Worm (Caenorhabditis elegans) whole organism, young adult: ENCODE data around the gene crn-7.

Experiments used
- F10E7.11 ChIP-seq: sonication (generic microtip); optimal IDR thresholded peaks from 2 replicates; lab custom pipeline; 2017; ENCODE audit warnings: mild to moderate bottlenecking, missing genetic modification characterization, moderate library complexity, missing compliant biosample characterization
- F22D6.2 ChIP-seq: sonication (generic microtip); optimal IDR thresholded peaks from 2 replicates; lab custom pipeline; 2016; ENCODE audit warnings: mild to moderate bottlenecking, missing genetic modification characterization, missing compliant biosample characterization
- F37B4.10 ChIP-seq: fragments of 200-800 bp; sonication (Bioruptor generic); IDR thresholded peaks from 2 replicates; pipeline ENCODE4 v1.3.6; 2022; ENCODE audit warnings: missing genetic modification characterization, missing compliant biosample characterization
- F49E8.2 ChIP-seq: sonication (generic microtip); optimal IDR thresholded peaks from 3 replicates; lab custom pipeline; 2017; ENCODE audit warnings: missing genetic modification characterization, mild to moderate bottlenecking, missing compliant biosample characterization, antibody characterized with exemption, moderate library complexity; ENCODE audit not compliant: insufficient read depth
- F52B5.7 ChIP-seq: sonication (generic microtip); optimal IDR thresholded peaks from 2 replicates; lab custom pipeline; 2016; ENCODE audit warnings: mild to moderate bottlenecking, missing genetic modification characterization, missing compliant biosample characterization
- K12H6.12 ChIP-seq: fragments of 200-800 bp; sonication (Bioruptor generic); optimal IDR thresholded peaks from 2 replicates; lab custom pipeline; 2018; ENCODE audit warnings: mild to moderate bottlenecking, missing genetic modification characterization, missing compliant biosample characterization
- Y53G8AR.9 ChIP-seq: fragments of 200-800 bp; sonication (Bioruptor generic); conservative IDR thresholded peaks from 2 replicates; pipeline ENCODE4 v1.3.6; 2022; ENCODE audit warnings: missing genetic modification reagents, missing genetic modification characterization, missing compliant biosample characterization
- ZK185.1 ChIP-seq: sonication (generic microtip); optimal IDR thresholded peaks from 2 replicates; lab custom pipeline; 2016; ENCODE audit warnings: mild to moderate bottlenecking, missing genetic modification characterization, missing compliant biosample characterization; ENCODE audit not compliant: poor library complexity, severe bottlenecking
- aptf-2 ChIP-seq: fragments of 200-800 bp; sonication (Bioruptor generic); conservative IDR thresholded peaks from 2 replicates; pipeline ENCODE4 v1.3.6; 2022; ENCODE audit warnings: missing genetic modification reagents, missing genetic modification characterization, missing compliant biosample characterization
- aptf-3 ChIP-seq: fragments of 200-800 bp; sonication (Bioruptor generic); IDR thresholded peaks from 2 replicates; pipeline ENCODE4 v1.3.6; 2022; ENCODE audit warnings: missing genetic modification characterization, missing compliant biosample characterization
- bed-1 ChIP-seq: fragments of 200-800 bp; sonication (Bioruptor generic); IDR thresholded peaks from 2 replicates; pipeline ENCODE4 v1.3.6; 2022; ENCODE audit warnings: missing genetic modification reagents, missing genetic modification characterization, missing compliant biosample characterization
- ceh-27 ChIP-seq: fragments of 200-800 bp; sonication (Bioruptor generic); optimal IDR thresholded peaks from 2 replicates; lab custom pipeline; 2018; ENCODE audit warnings: mild to moderate bottlenecking, missing genetic modification characterization, moderate library complexity, missing compliant biosample characterization
- ceh-40 ChIP-seq: fragments of 200-800 bp; sonication (Bioruptor generic); IDR thresholded peaks from 2 replicates; pipeline ENCODE4 v1.3.6; 2022; ENCODE audit warnings: missing genetic modification characterization, missing compliant biosample characterization
- dpl-1 ChIP-seq: fragments of 150-350 bp; optimal IDR thresholded peaks from 2 replicates; lab custom pipeline; 2014; ENCODE audit warnings: missing biosample characterization, missing genetic modification reagents, missing genetic modification characterization
- egl-18 ChIP-seq: fragments of 200-800 bp; sonication (Bioruptor generic); IDR thresholded peaks from 2 replicates; pipeline ENCODE4 v1.3.6; 2022; ENCODE audit warnings: missing genetic modification reagents, missing genetic modification characterization, missing compliant biosample characterization
- hlh-12 ChIP-seq: sonication (generic microtip); optimal IDR thresholded peaks from 2 replicates; lab custom pipeline; 2016; ENCODE audit warnings: missing genetic modification characterization, missing compliant biosample characterization
- hmg-1.2 ChIP-seq: fragments of 200-800 bp; sonication (Bioruptor generic); IDR thresholded peaks from 2 replicates; pipeline ENCODE4 v1.3.6; 2022; ENCODE audit warnings: missing genetic modification reagents, missing genetic modification characterization, missing compliant biosample characterization
- hsf-1 ChIP-seq: fragments of 200-800 bp; sonication (Bioruptor generic); IDR thresholded peaks from 2 replicates; pipeline ENCODE4 v1.3.6; 2022; ENCODE audit warnings: missing genetic modification reagents, missing genetic modification characterization, missing compliant biosample characterization
- lir-1 ChIP-seq: fragments of 200-800 bp; sonication (Bioruptor generic); conservative IDR thresholded peaks from 2 replicates; pipeline ENCODE4 v1.3.6; 2022; ENCODE audit warnings: missing genetic modification reagents, missing genetic modification characterization, missing compliant biosample characterization
- lsl-1 ChIP-seq: fragments of 200-800 bp; sonication (Bioruptor generic); optimal IDR thresholded peaks from 2 replicates; lab custom pipeline; 2018; ENCODE audit warnings: mild to moderate bottlenecking, missing genetic modification characterization, moderate library complexity, missing compliant biosample characterization
- madf-10 ChIP-seq: sonication (generic microtip); optimal IDR thresholded peaks from 2 replicates; lab custom pipeline; 2016; ENCODE audit warnings: mild to moderate bottlenecking, missing genetic modification characterization, missing compliant biosample characterization
- mcd-1 ChIP-seq: fragments of 200-800 bp; sonication (Bioruptor generic); IDR thresholded peaks from 2 replicates; pipeline ENCODE4 v1.3.6; 2022; ENCODE audit warnings: missing genetic modification reagents, missing genetic modification characterization, missing compliant biosample characterization
- nfya-1 ChIP-seq: sonication (generic microtip); optimal IDR thresholded peaks from 2 replicates; lab custom pipeline; 2017; ENCODE audit warnings: antibody characterized with exemption, missing compliant biosample characterization, missing genetic modification characterization, borderline replicate concordance; ENCODE audit not compliant: insufficient read depth
- nhr-179 ChIP-seq: sonication (generic microtip); optimal IDR thresholded peaks from 2 replicates; lab custom pipeline; 2016; ENCODE audit warnings: mild to moderate bottlenecking, missing genetic modification characterization, missing compliant biosample characterization
- nhr-27 ChIP-seq: fragments of 200-800 bp; sonication (Bioruptor generic); optimal IDR thresholded peaks from 2 replicates; lab custom pipeline; 2018; ENCODE audit warnings: mild to moderate bottlenecking, missing genetic modification characterization, moderate library complexity, missing compliant biosample characterization
- snpc-3.4 ChIP-seq: sonication (generic microtip); optimal IDR thresholded peaks from 2 replicates; lab custom pipeline; 2017; ENCODE audit warnings: missing genetic modification characterization, mild to moderate bottlenecking, missing compliant biosample characterization, antibody characterized with exemption, moderate library complexity, missing genotype, missing genetic modification reagents
- tbp1 ChIP-seq: fragments of 200-800 bp; sonication (Bioruptor generic); optimal IDR thresholded peaks from 2 replicates; lab custom pipeline; 2018; ENCODE audit warnings: mild to moderate bottlenecking, missing genetic modification characterization, missing compliant biosample characterization
- unc-62 ChIP-seq: fragments of 150-350 bp; optimal IDR thresholded peaks from 2 replicates; lab custom pipeline; 2014; ENCODE audit warnings: missing biosample characterization, missing genetic modification reagents, missing genetic modification characterization
- xnd-1 ChIP-seq: sonication (generic microtip); optimal IDR thresholded peaks from 2 replicates; lab custom pipeline; 2016; ENCODE audit warnings: missing genotype, missing genetic modification reagents, missing genetic modification characterization, missing compliant biosample characterization
- zim-3 ChIP-seq: sonication (generic microtip); optimal IDR thresholded peaks from 2 replicates; lab custom pipeline; 2017; ENCODE audit warnings: mild to moderate bottlenecking, missing genetic modification characterization, moderate library complexity, missing compliant biosample characterization
- ztf-18 ChIP-seq: sonication (generic microtip); optimal IDR thresholded peaks from 2 replicates; lab custom pipeline; 2016; ENCODE audit warnings: missing genotype, mild to moderate bottlenecking, missing genetic modification characterization, missing compliant biosample characterization

crn-7 gene

ce11 chrIII:8281310-8281709 is 13.0 kb downstream of the crn-7 start:
- no peak for TF ChIP-seq nhr-179 (tag; lab: Kevin White, UChicago)
- no peak for TF ChIP-seq bed-1 (GFP tag; lab: Robert Waterston, UW)
- TF ChIP-seq aptf-3 (GFP tag; lab: Robert Waterston, UW) = no peak
- no peak for TF ChIP-seq hlh-12 (tag; lab: Kevin White, UChicago)

- TF ChIP-seq F49E8.2 (tag; lab: Kevin White, UChicago) (no peak), xnd-1 (no peak), lir-1 (GFP tag; lab: Robert Waterston, UW) (no peak), hsf-1 (no peak), egl-18 (no peak), ceh-40 (GFP tag; lab: Robert Waterston, UW) (no peak), nfya-1 (tag; lab: Kevin White, UChicago) (no peak), nhr-27 (tag; lab: Kevin White, UChicago) (no peak), F37B4.10 (GFP tag; lab: Robert Waterston, UW) (no peak), ZK185.1 (tag; lab: Kevin White, UChicago) (no peak), F52B5.7 (tag; lab: Kevin White, UChicago) (no peak), F22D6.2 (tag; lab: Kevin White, UChicago) (no peak), zim-3 (tag; lab: Kevin White, UChicago) (no peak), F10E7.11 (tag; lab: Kevin White, UChicago) (no peak), unc-62 (GFP tag; lab: Kevin White, UChicago) (no peak), dpl-1 (GFP tag; lab: Kevin White, UChicago) (no peak)
These were observed 15.2 kb downstream of the crn-7 start for ce11 chrIII:8283525-8283924.

- peak; percentile 18 for TF ChIP-seq ceh-27 (GFP tag; lab: Kevin White, UChicago)
- no peak for TF ChIP-seq madf-10 (tag; lab: Kevin White, UChicago)
These were observed 17.7 kb downstream of the crn-7 start for ce11 chrIII:8286003-8286402.

- TF ChIP-seq nhr-27 (tag; lab: Kevin White, UChicago) = no peak
- TF ChIP-seq snpc-3.4 (tag; lab: Kevin White, UChicago) = no peak
- TF ChIP-seq zim-3 (tag; lab: Kevin White, UChicago) = no peak
- no peak for TF ChIP-seq aptf-2 (GFP tag; lab: Robert Waterston, UW)
- no peak for TF ChIP-seq lsl-1 (GFP tag; lab: Kevin White, UChicago)
- no peak for TF ChIP-seq mcd-1
- no peak for TF ChIP-seq ztf-18 (tag; lab: Kevin White, UChicago)
- no peak for TF ChIP-seq tbp1 (GFP tag; lab: Kevin White, UChicago)
These were observed 18.5 kb downstream of the crn-7 start for ce11 chrIII:8286824-8287223.

ce11 chrIII:8287519-8287918 is 19.2 kb downstream of the crn-7 start:
- 0 out of 2 replicates have a peak, but pooled peaks have one; percentile 15 for TF ChIP-seq hmg-1.2
- no peak for TF ChIP-seq Y53G8AR.9 (GFP tag; lab: Robert Waterston, UW)
- no peak for TF ChIP-seq dpl-1 (GFP tag; lab: Kevin White, UChicago)
- TF ChIP-seq K12H6.12 (tag; lab: Kevin White, UChicago) = peak; percentile 46
- no peak for TF ChIP-seq aptf-3 (GFP tag; lab: Robert Waterston, UW)
- TF ChIP-seq, all 124 proteins: peak for 2
